Fruit fly (Drosophila melanogaster) whole organism, pupa: Measurements from ENCODE around the gene yellow-e2.

Experiments used
- CG13204 ChIP-seq: fragments of 200-800 bp; sonication (Bioruptor generic); optimal IDR thresholded peaks from 2 replicates; lab custom pipeline; 2018; ENCODE audit warnings: missing biosample characterization, mild to moderate bottlenecking, missing genetic modification characterization, moderate library complexity
- CG14655 ChIP-seq: fragments of 200-800 bp; sonication (Bioruptor generic); optimal IDR thresholded peaks from 3 replicates; lab custom pipeline; 2017; ENCODE audit warnings: mild to moderate bottlenecking, missing biosample characterization, missing genetic modification reagents, missing genetic modification characterization
- CG17806 ChIP-seq: fragments of 200-800 bp; sonication (Bioruptor generic); optimal IDR thresholded peaks from 2 replicates; lab custom pipeline; 2018; ENCODE audit warnings: missing biosample characterization, mild to moderate bottlenecking, missing genetic modification characterization, moderate library complexity
- CG4496 ChIP-seq: fragments of 200-800 bp; sonication (Bioruptor generic); IDR thresholded peaks from 3 replicates; pipeline ENCODE4 v1.3.6; 2022; ENCODE audit warnings: missing biosample characterization, missing genetic modification characterization
- CG8301 ChIP-seq: fragments of 200-800 bp; sonication (Bioruptor generic); optimal IDR thresholded peaks from 2 replicates; lab custom pipeline; 2018; ENCODE audit warnings: missing biosample characterization, mild to moderate bottlenecking, missing genetic modification characterization
- CG9948 ChIP-seq: fragments of 200-800 bp; sonication (Bioruptor generic); optimal IDR thresholded peaks from 2 replicates; lab custom pipeline; 2018; ENCODE audit warnings: missing biosample characterization, mild to moderate bottlenecking, missing genetic modification characterization, moderate library complexity
- D1 ChIP-seq: fragments of 200-800 bp; sonication (Bioruptor generic); optimal IDR thresholded peaks from 2 replicates; lab custom pipeline; 2018; ENCODE audit warnings: missing biosample characterization, mild to moderate bottlenecking, missing genetic modification characterization, moderate library complexity
- EcR ChIP-seq: fragments of 200-800 bp; sonication (Bioruptor generic); optimal IDR thresholded peaks from 3 replicates; lab custom pipeline; 2019; ENCODE audit warnings: missing biosample characterization, missing genetic modification characterization, mild to moderate bottlenecking, moderate library complexity, missing genetic modification reagents
- Pif1B ChIP-seq: fragments of 200-800 bp; sonication (Bioruptor generic); optimal IDR thresholded peaks from 3 replicates; lab custom pipeline; 2016; ENCODE audit warnings: missing biosample characterization, missing genetic modification characterization
- Snoo ChIP-seq: fragments of 200-800 bp; sonication (Bioruptor generic); optimal IDR thresholded peaks from 3 replicates; lab custom pipeline; 2017; ENCODE audit warnings: missing biosample characterization, mild to moderate bottlenecking, missing genetic modification characterization, inconsistent platforms
- fd96Ca ChIP-seq: fragments of 200-800 bp; sonication (Bioruptor generic); IDR thresholded peaks from 3 replicates; pipeline ENCODE4 v1.3.6; 2022; ENCODE audit warnings: missing biosample characterization, missing genetic modification characterization

dm6 chr3R:13371840-13372680 is 34.7 kb downstream of the yellow-e2 start, which contains the start of the genes Lip3 and CG34309:
- TF ChIP-seq CG8301 = no peak
- no peak for TF ChIP-seq Pif1B (GFP tag; lab: Kevin White, UChicago)
- TF ChIP-seq fd96Ca (GFP tag; lab: Robert Waterston, UW) = no peak
- no peak for TF ChIP-seq CG14655 (GFP tag; lab: Kevin White, UChicago)
- no peak for TF ChIP-seq CG13204 (GFP tag; lab: Kevin White, UChicago)
- TF ChIP-seq CG17806 = peak; percentile 24
- TF ChIP-seq EcR (GFP tag; lab: Kevin White, UChicago) = no peak
- no peak for TF ChIP-seq CG9948
- peak; percentile 57 for TF ChIP-seq Snoo
- TF ChIP-seq D1 (tag; lab: Kevin White, UChicago) = no peak
- TF ChIP-seq CG4496 (GFP tag; lab: Robert Waterston, UW) = no peak
